Fruit fly (Drosophila melanogaster) whole organism, embryonic: Measurements from ENCODE around the gene SkpD.
A peak's percentile ranks its signal among the peaks of the same experiment; 100 is the strongest.

Experiments used
- Abd-B ChIP-seq: fragments of 200-800 bp; sonication (Bioruptor generic); optimal IDR thresholded peaks from 2 replicates; lab custom pipeline; 2018; ENCODE audit warnings: missing biosample characterization, mild to moderate bottlenecking, missing genetic modification characterization, moderate library complexity
- CG10209 ChIP-seq: fragments of 200-800 bp; sonication (Bioruptor generic); optimal IDR thresholded peaks from 3 replicates; lab custom pipeline; 2017; ENCODE audit warnings: missing biosample characterization, mild to moderate bottlenecking, missing genetic modification characterization, missing genetic modification reagents
- CG10366 ChIP-seq: fragments of 200-800 bp; sonication (Bioruptor generic); IDR thresholded peaks from 2 replicates; pipeline ENCODE4 v1.3.6; 2022; ENCODE audit warnings: missing biosample characterization, missing genetic modification characterization
- CG10431 ChIP-seq: fragments of 200-800 bp; sonication (Bioruptor generic); optimal IDR thresholded peaks from 3 replicates; lab custom pipeline; 2018; ENCODE audit warnings: missing biosample characterization, mild to moderate bottlenecking, missing genetic modification characterization
- CG12299 ChIP-seq: fragments of 200-800 bp; sonication (Bioruptor generic); optimal IDR thresholded peaks from 2 replicates; lab custom pipeline; 2018; ENCODE audit warnings: missing biosample characterization, mild to moderate bottlenecking, missing genetic modification characterization
- CG12942 ChIP-seq: fragments of 200-800 bp; sonication (Bioruptor generic); optimal IDR thresholded peaks from 3 replicates; lab custom pipeline; 2016; ENCODE audit warnings: missing biosample characterization, missing genetic modification characterization
- CG15696 ChIP-seq: fragments of 200-800 bp; sonication (Bioruptor generic); optimal IDR thresholded peaks from 2 replicates; lab custom pipeline; 2019; ENCODE audit warnings: missing biosample characterization, mild to moderate bottlenecking, missing genetic modification characterization, moderate library complexity
- CG17328 ChIP-seq: fragments of 200-800 bp; sonication (Bioruptor generic); IDR thresholded peaks from 2 replicates; pipeline ENCODE4 v1.3.6; 2022; ENCODE audit warnings: missing biosample characterization, missing genetic modification characterization
- CG17359 ChIP-seq: fragments of 200-800 bp; sonication (Bioruptor generic); optimal IDR thresholded peaks from 3 replicates; lab custom pipeline; 2018; ENCODE audit warnings: missing biosample characterization, mild to moderate bottlenecking, missing genetic modification characterization, moderate library complexity
- CG3838 ChIP-seq: fragments of 200-800 bp; sonication (Bioruptor generic); optimal IDR thresholded peaks from 3 replicates; lab custom pipeline; 2016; ENCODE audit warnings: missing biosample characterization, missing genetic modification characterization
- CG4424 ChIP-seq: fragments of 200-800 bp; sonication (Bioruptor generic); optimal IDR thresholded peaks from 3 replicates; lab custom pipeline; 2016; ENCODE audit warnings: missing biosample characterization, missing genetic modification characterization
- CG6175 ChIP-seq: fragments of 200-800 bp; sonication (Bioruptor generic); IDR thresholded peaks from 3 replicates; pipeline ENCODE4 v1.3.6; 2022; ENCODE audit warnings: missing biosample characterization, missing genetic modification characterization
- CG6654 ChIP-seq: fragments of 200-800 bp; sonication (Bioruptor generic); optimal IDR thresholded peaks from 2 replicates; lab custom pipeline; 2017; ENCODE audit warnings: missing biosample characterization, mild to moderate bottlenecking, missing genetic modification characterization
- CG6689 ChIP-seq: fragments of 200-800 bp; sonication (Bioruptor generic); IDR thresholded peaks from 2 replicates; pipeline ENCODE4 v1.3.6; 2022; ENCODE audit warnings: missing biosample characterization, missing genetic modification characterization
- CG7372 ChIP-seq: fragments of 200-800 bp; sonication (Bioruptor generic); IDR thresholded peaks from 2 replicates; pipeline ENCODE4 v1.3.6; 2022; ENCODE audit warnings: missing biosample characterization, missing genetic modification characterization
- CG7786 ChIP-seq: fragments of 200-800 bp; sonication (Bioruptor generic); optimal IDR thresholded peaks from 2 replicates; lab custom pipeline; 2016; ENCODE audit warnings: missing biosample characterization, missing genetic modification characterization
- CG7928 ChIP-seq: fragments of 200-800 bp; sonication (Bioruptor generic); optimal IDR thresholded peaks from 2 replicates; lab custom pipeline; 2017; ENCODE audit warnings: missing biosample characterization, mild to moderate bottlenecking, missing genetic modification characterization
- CG8281 ChIP-seq: fragments of 200-800 bp; sonication (Bioruptor generic); optimal IDR thresholded peaks from 2 replicates; lab custom pipeline; 2018; ENCODE audit warnings: missing biosample characterization, mild to moderate bottlenecking, missing genetic modification characterization, moderate library complexity
- CG8388 ChIP-seq: fragments of 200-800 bp; sonication (Bioruptor generic); optimal IDR thresholded peaks from 2 replicates; lab custom pipeline; 2019; ENCODE audit warnings: missing biosample characterization, mild to moderate bottlenecking, missing genetic modification characterization, moderate library complexity
- CG8924 ChIP-seq: fragments of 200-800 bp; optimal IDR thresholded peaks from 3 replicates; lab custom pipeline; 2019; ENCODE audit warnings: missing biosample characterization, mild to moderate bottlenecking, missing genetic modification characterization, moderate library complexity
- CG9727 ChIP-seq: fragments of 200-800 bp; sonication (Bioruptor generic); optimal IDR thresholded peaks from 3 replicates; lab custom pipeline; 2017; ENCODE audit warnings: missing biosample characterization, mild to moderate bottlenecking, missing genetic modification characterization
- CG9797 ChIP-seq: fragments of 200-800 bp; sonication (Bioruptor generic); optimal IDR thresholded peaks from 3 replicates; lab custom pipeline; 2018; ENCODE audit warnings: missing biosample characterization, mild to moderate bottlenecking, missing genetic modification characterization
- CTCF ChIP-seq: fragments of 200-800 bp; sonication (Bioruptor generic); optimal IDR thresholded peaks from 2 replicates; lab custom pipeline; 2017; ENCODE audit warnings: missing biosample characterization, mild to moderate bottlenecking, missing genetic modification characterization, moderate library complexity
- Dip2 ChIP-seq: fragments of 200-800 bp; sonication (Bioruptor generic); IDR thresholded peaks from 2 replicates; pipeline ENCODE4 v1.3.6; 2022; ENCODE audit warnings: missing biosample characterization, missing genetic modification characterization
- Eip74EF ChIP-seq, 2 experiments: fragments of 200-800 bp in 1 of 2; fragments of >200 bp in 1 of 2; sonication (Bioruptor generic) in 1 of 2; optimal IDR thresholded peaks; 2 replicates each; lab custom pipeline; 2017 to 2019; ENCODE audit warnings: missing biosample characterization in 2 of 2, missing genetic modification characterization in 2 of 2, mild to moderate bottlenecking in 1 of 2, moderate library complexity in 1 of 2
- Hr3 ChIP-seq: fragments of 200-800 bp; sonication (Bioruptor generic); optimal IDR thresholded peaks from 3 replicates; lab custom pipeline; 2016; ENCODE audit warnings: missing biosample characterization, missing genetic modification characterization
- Hr39 ChIP-seq: fragments of >200 bp; optimal IDR thresholded peaks from 2 replicates; lab custom pipeline; 2017
- MBD-R2 ChIP-seq: fragments of 200-800 bp; sonication (Bioruptor generic); IDR thresholded peaks from 2 replicates; pipeline ENCODE4 v1.3.6; 2022; ENCODE audit warnings: missing biosample characterization, missing genetic modification characterization
- Med ChIP-seq: fragments of 200-800 bp; sonication (Bioruptor generic); peaks from one replicate; lab custom pipeline; 2016; ENCODE audit warnings: missing biosample characterization, missing genetic modification characterization, mild to moderate bottlenecking, inconsistent platforms, moderate library complexity
- Mrtf ChIP-seq: fragments of 200-800 bp; sonication (Bioruptor generic); IDR thresholded peaks from 3 replicates; pipeline ENCODE4 v1.3.6; 2022; ENCODE audit warnings: missing biosample characterization, missing genetic modification characterization
- Poxn ChIP-seq: fragments of 200-800 bp; sonication (Bioruptor generic); IDR thresholded peaks from 2 replicates; pipeline ENCODE4 v1.3.6; 2022; ENCODE audit warnings: missing biosample characterization, missing genetic modification characterization
- Rfx ChIP-seq: fragments of 200-800 bp; sonication (Bioruptor generic); IDR thresholded peaks from 2 replicates; pipeline ENCODE4 v1.3.6; 2022; ENCODE audit warnings: missing biosample characterization, missing genetic modification characterization
- Sox100B ChIP-seq: fragments of 200-800 bp; sonication (Bioruptor generic); optimal IDR thresholded peaks from 3 replicates; lab custom pipeline; 2018; ENCODE audit warnings: missing biosample characterization, mild to moderate bottlenecking, missing genetic modification characterization
- Xbp1 ChIP-seq: fragments of 200-800 bp; sonication (Bioruptor generic); optimal IDR thresholded peaks from 3 replicates; lab custom pipeline; 2016; ENCODE audit warnings: missing biosample characterization, mild to moderate bottlenecking, missing genetic modification characterization
- ara ChIP-seq: fragments of 200-800 bp; sonication (Bioruptor generic); IDR thresholded peaks from 2 replicates; pipeline ENCODE4 v1.3.6; 2022; ENCODE audit warnings: missing biosample characterization, missing genetic modification characterization
- bowl ChIP-seq: fragments of 200-800 bp; sonication (Bioruptor generic); IDR thresholded peaks from 2 replicates; pipeline ENCODE4 v1.3.6; 2022; ENCODE audit warnings: missing biosample characterization, missing genetic modification characterization
- bsh ChIP-seq, 2 experiments: fragments of 200-800 bp; sonication (Bioruptor generic); optimal IDR thresholded peaks; 2 replicates each; lab custom pipeline; 2017 to 2018; ENCODE audit warnings: mild to moderate bottlenecking in 2 of 2, missing biosample characterization in 2 of 2, missing genetic modification characterization in 2 of 2, moderate library complexity in 1 of 2
- dan ChIP-seq: fragments of 200-800 bp; sonication (Bioruptor generic); IDR thresholded peaks from 2 replicates; pipeline ENCODE4 v1.3.6; 2022; ENCODE audit warnings: missing biosample characterization, missing genetic modification characterization
- dati ChIP-seq: fragments of 200-800 bp; sonication (Bioruptor generic); IDR thresholded peaks from 2 replicates; pipeline ENCODE4 v1.3.6; 2022; ENCODE audit warnings: missing biosample characterization, missing genetic modification characterization
- gem ChIP-seq: fragments of 200-800 bp; sonication (Bioruptor generic); optimal IDR thresholded peaks from 2 replicates; lab custom pipeline; 2019; ENCODE audit warnings: missing biosample characterization, mild to moderate bottlenecking, missing genetic modification characterization, moderate library complexity
- gt ChIP-seq: fragments of 200-800 bp; sonication (Bioruptor generic); IDR thresholded peaks from 2 replicates; pipeline ENCODE4 v1.3.6; 2022; ENCODE audit warnings: missing biosample characterization, missing genetic modification characterization
- jigr1 ChIP-seq: fragments of 200-800 bp; sonication (Bioruptor generic); IDR thresholded peaks from 3 replicates; pipeline ENCODE4 v1.3.6; 2022; ENCODE audit warnings: missing biosample characterization, missing genetic modification characterization
- lbe ChIP-seq: fragments of 200-800 bp; sonication (Bioruptor generic); optimal IDR thresholded peaks from 2 replicates; lab custom pipeline; 2016; ENCODE audit warnings: missing biosample characterization, mild to moderate bottlenecking, missing genetic modification characterization
- lola ChIP-seq, 3 experiments: fragments of >200 bp in 2 of 3; fragments of 200-800 bp in 1 of 3; sonication (Bioruptor generic) in 1 of 3; optimal IDR thresholded peaks; 2 replicates each; lab custom pipeline; 2017 to 2019; ENCODE audit warnings: missing biosample characterization in 3 of 3, missing genetic modification characterization in 3 of 3, mild to moderate bottlenecking in 1 of 3, moderate library complexity in 1 of 3
- maf-S ChIP-seq: fragments of 200-800 bp; sonication (Bioruptor generic); optimal IDR thresholded peaks from 2 replicates; lab custom pipeline; 2016; ENCODE audit warnings: missing biosample characterization, missing genetic modification characterization
- mld ChIP-seq: fragments of 200-800 bp; sonication (Bioruptor generic); IDR thresholded peaks from 3 replicates; pipeline ENCODE4 v1.3.6; 2022; ENCODE audit warnings: missing biosample characterization, missing genetic modification characterization; ENCODE audit not compliant: partially characterized antibody
- peb ChIP-seq: fragments of 200-800 bp; sonication (Bioruptor generic); IDR thresholded peaks from 2 replicates; pipeline ENCODE4 v1.3.6; 2022; ENCODE audit warnings: missing biosample characterization, missing genetic modification characterization
- pho ChIP-seq: fragments of 200-800 bp; sonication (Bioruptor generic); optimal IDR thresholded peaks from 2 replicates; lab custom pipeline; 2016; ENCODE audit warnings: missing biosample characterization, missing genetic modification characterization
- zfh1 ChIP-seq: fragments of 200-800 bp; sonication (Bioruptor generic); IDR thresholded peaks from 3 replicates; pipeline ENCODE4 v1.3.6; 2022; ENCODE audit warnings: missing biosample characterization, missing genetic modification characterization

SkpD gene

dm6 chrX:19839067-19839466 lies 26.5 kb downstream of the SkpD start (continued):
- no peak for TF ChIP-seq CG8388
- no peak for TF ChIP-seq Abd-B (GFP tag; lab: Kevin White, UChicago)
- no peak for TF ChIP-seq CTCF (GFP tag; lab: Kevin White, UChicago)
- no peak for TF ChIP-seq dan (GFP tag; lab: Robert Waterston, UW)
- no peak for TF ChIP-seq Hr39 (lab: Kevin White, UChicago)
- TF ChIP-seq jigr1 (GFP tag; lab: Robert Waterston, UW), result no peak
- peak in 1 of 2 experiments; percentile 54 for TF ChIP-seq bsh (GFP tag; optimal IDR thresholded peaks at IDR 0.05; lab: Kevin White, UChicago)
- no peak for TF ChIP-seq CG3838 (GFP tag; lab: Kevin White, UChicago)
- no peak for TF ChIP-seq Sox100B

- TF ChIP-seq CG7372 (GFP tag; lab: Robert Waterston, UW), result no peak
- no peak for TF ChIP-seq CG12299 (tag; lab: Kevin White, UChicago)
- TF ChIP-seq CG7928, result no peak
- no peak for TF ChIP-seq CG17328 (GFP tag; lab: Robert Waterston, UW)
- no peak for TF ChIP-seq Hr3
- TF ChIP-seq CG9797, result no peak
- TF ChIP-seq lbe (GFP tag; lab: Kevin White, UChicago), result no peak
- no peak for TF ChIP-seq pho (GFP tag; lab: Kevin White, UChicago)
- TF ChIP-seq gt (GFP tag; lab: Robert Waterston, UW), result no peak
- TF ChIP-seq ara (GFP tag; lab: Robert Waterston, UW), result no peak
- TF ChIP-seq CG6689 (GFP tag; lab: Robert Waterston, UW), result no peak
- TF ChIP-seq CG9727, result no peak
- no peak for TF ChIP-seq Mrtf (GFP tag; lab: Robert Waterston, UW)
- TF ChIP-seq MBD-R2 (GFP tag; lab: Robert Waterston, UW), result no peak
- no peak for TF ChIP-seq CTCF (GFP tag; lab: Kevin White, UChicago)
- no peak for TF ChIP-seq peb (GFP tag; lab: Robert Waterston, UW)
- no peak for TF ChIP-seq mld (GFP tag; lab: Robert Waterston, UW)
- no peak for TF ChIP-seq CG8924
Observed at dm6 chrX:19840341-19840740, 27.8 kb downstream of the SkpD start.

- peak; percentile 51 for TF ChIP-seq Med (GFP tag; lab: Kevin White, UChicago)
- no peak for TF ChIP-seq Xbp1 (GFP tag; lab: Kevin White, UChicago)
- TF ChIP-seq CG6654, result no peak
- TF ChIP-seq Rfx, result no peak
- TF ChIP-seq CG7786 (GFP tag; lab: Kevin White, UChicago), result no peak
- peak; percentile 24 for TF ChIP-seq CG4424 (GFP tag; lab: Kevin White, UChicago)
- no peak for TF ChIP-seq CG10431 (GFP tag; lab: Kevin White, UChicago)
- no peak for TF ChIP-seq Poxn (GFP tag; lab: Robert Waterston, UW)
- TF ChIP-seq maf-S (GFP tag; lab: Kevin White, UChicago), result no peak
- TF ChIP-seq CG12942, result no peak
- TF ChIP-seq Dip2 (GFP tag; lab: Robert Waterston, UW), result no peak
- TF ChIP-seq lola (GFP tag; optimal IDR thresholded peaks at IDR 0.05; lab: Kevin White, UChicago), result peak in 1 of 3 experiments; percentile 65
- no peak for TF ChIP-seq dati
- peak; percentile 64 for TF ChIP-seq CG15696 (tag; lab: Kevin White, UChicago)
- TF ChIP-seq CG6175 (GFP tag; lab: Robert Waterston, UW), result no peak
- TF ChIP-seq zfh1 (GFP tag; lab: Robert Waterston, UW), result no peak
- TF ChIP-seq gem (tag; lab: Kevin White, UChicago), result peak; percentile 50
- peak; percentile 43 for TF ChIP-seq CG17359
- TF ChIP-seq Eip74EF (GFP tag; optimal IDR thresholded peaks at IDR 0.05; lab: Kevin White, UChicago), result no peak
- TF ChIP-seq CG10366, result no peak
- TF ChIP-seq CG8281 (tag; lab: Kevin White, UChicago), result no peak
- TF ChIP-seq bowl, result no peak
- TF ChIP-seq CG10209, result peak; percentile 24
Observed at dm6 chrX:19842397-19843261, 30.1 kb downstream of the SkpD start.
